Worm (Caenorhabditis elegans) whole organism, mixed stage, embryonic: ENCODE results near the gene F01F1.3.

Experiments used
- blmp-1 ChIP-seq: fragments of 150-350 bp; optimal IDR thresholded peaks from 2 replicates; lab custom pipeline; 2014; ENCODE audit warnings: missing biosample characterization, missing genetic modification characterization
- nhr-12 ChIP-seq: fragments of 150-350 bp; optimal IDR thresholded peaks from 2 replicates; lab custom pipeline; 2014; ENCODE audit warnings: missing biosample characterization, missing genetic modification characterization
- nhr-28 ChIP-seq: fragments of 150-350 bp; optimal IDR thresholded peaks from 2 replicates; lab custom pipeline; 2014; ENCODE audit warnings: missing biosample characterization, missing genetic modification characterization
- snpc-4 ChIP-seq: fragments of 150-350 bp; optimal IDR thresholded peaks from 2 replicates; lab custom pipeline; 2014; ENCODE audit warnings: missing biosample characterization, missing genetic modification characterization
- ztf-11 ChIP-seq: fragments of 150-350 bp; optimal IDR thresholded peaks from 2 replicates; lab custom pipeline; 2014; ENCODE audit warnings: missing biosample characterization, missing genetic modification characterization

DNA sequence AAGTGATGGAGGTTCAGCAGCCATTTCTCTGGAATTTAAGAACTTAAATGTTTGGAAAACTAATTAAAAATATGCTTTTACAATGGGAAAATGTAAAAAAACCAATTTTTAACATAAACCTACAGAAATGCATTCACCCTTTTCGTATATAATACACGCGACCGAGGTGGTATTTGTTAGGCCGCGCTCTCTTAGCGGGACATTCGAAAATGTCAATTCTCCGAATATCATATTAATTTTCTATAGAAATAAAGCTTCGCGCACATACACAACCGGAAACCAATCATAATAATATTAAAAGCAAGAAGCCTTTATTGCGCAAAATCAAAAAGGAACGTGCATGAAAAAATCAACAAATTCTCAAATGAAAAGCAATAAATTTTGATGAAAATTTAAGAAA is 18.5 kb upstream of the F01F1.3 start, which contains the start of gene ddx-23:
- no peak for TF ChIP-seq blmp-1 (tag; lab: Kevin White, UChicago)
- no peak for TF ChIP-seq snpc-4 (tag; lab: Kevin White, UChicago)
- TF ChIP-seq nhr-12: no peak
- TF ChIP-seq ztf-11 (tag; lab: Kevin White, UChicago): no peak
- no peak for TF ChIP-seq nhr-28
